In genomic region chr2L:1986343-1987280, dm6 we compare ENCODE assay signal across 1 fruit fly cellular context.
TF ChIP-seq lines count a peak whose summit lies in the region.

No protein-coding gene starts in this region.

TF ChIP-seq in whole organism, embryonic, 481 proteins besides CTCF, POLR2A, EP300 and RAD21 (continued from another document and continues in another):
- TF ChIP-seq CG16863 (GFP tag; optimal IDR thresholded peaks at IDR 0.05; lab: Kevin White, UChicago) (peak; percentile 16), CG3847 (GFP tag; IDR thresholded peaks at IDR 0.05; lab: Robert Waterston, UW) (peak; percentile 64), CG5245 (GFP tag; optimal IDR thresholded peaks at IDR 0.05; lab: Kevin White, UChicago) (peak; percentile 36), vfl (GFP tag; optimal IDR thresholded peaks at IDR 0.05; lab: Kevin White, UChicago) (peak; percentile 7), H2.0 (GFP tag; IDR thresholded peaks at IDR 0.05; lab: Robert Waterston, UW) (peak; percentile 58), tna (GFP tag; IDR thresholded peaks at IDR 0.05; lab: Robert Waterston, UW; ENCODE audit: partially characterized antibody) (no peak), HLH3B (GFP tag; IDR thresholded peaks at IDR 0.05; lab: Robert Waterston, UW) (peak; percentile 58; the same call in 1 of the 2 replicates), ci (GFP tag; IDR thresholded peaks at IDR 0.05; lab: Robert Waterston, UW) (0 out of 3 replicates have a peak, but pooled peaks have one; percentile 38), gem (tag; optimal IDR thresholded peaks at IDR 0.05; lab: Kevin White, UChicago) (peak; percentile 59), Xrp1 (GFP tag; IDR thresholded peaks at IDR 0.05; lab: Robert Waterston, UW) (peak; percentile 49; the same call in 1 of the 2 replicates), her (GFP tag; optimal IDR thresholded peaks at IDR 0.05; lab: Kevin White, UChicago) (peak; percentile 58), CG10209 (GFP tag; optimal IDR thresholded peaks at IDR 0.05; lab: Kevin White, UChicago) (peak; percentile 38), CG9727 (GFP tag; optimal IDR thresholded peaks at IDR 0.05; lab: Kevin White, UChicago) (peak; percentile 47), Tbp (GFP tag; optimal IDR thresholded peaks at IDR 0.05; lab: Kevin White, UChicago) (no peak), sima (GFP tag; optimal IDR thresholded peaks at IDR 0.05; lab: Kevin White, UChicago) (no peak), Dbx (GFP tag; IDR thresholded peaks at IDR 0.05; lab: Robert Waterston, UW) (peak; percentile 65; the same call in 2 of the 3 replicates), ash1 (GFP tag; optimal IDR thresholded peaks at IDR 0.05; lab: Kevin White, UChicago) (no peak), org-1 (GFP tag; optimal IDR thresholded peaks at IDR 0.05; lab: Kevin White, UChicago) (no peak), cg (GFP tag; optimal IDR thresholded peaks at IDR 0.05; lab: Kevin White, UChicago) (no peak), aop (GFP tag; IDR thresholded peaks at IDR 0.05; lab: Robert Waterston, UW) (no peak), CG2120 (GFP tag; optimal IDR thresholded peaks at IDR 0.05; lab: Kevin White, UChicago) (peak; percentile 79), br (optimal IDR thresholded peaks at IDR 0.05; lab: Kevin White, UChicago) (no peak), Mrtf (GFP tag; IDR thresholded peaks at IDR 0.05; lab: Robert Waterston, UW) (no peak), hkb (optimal IDR thresholded peaks at IDR 0.05; lab: Kevin White, UChicago) (no peak), hkb (GFP tag; IDR thresholded peaks at IDR 0.05; lab: Robert Waterston, UW) (peak; percentile 70), Bdp1 (GFP tag; optimal IDR thresholded peaks at IDR 0.05; lab: Kevin White, UChicago) (peak; percentile 4), CG14860 (GFP tag; IDR thresholded peaks at IDR 0.05; lab: Robert Waterston, UW; ENCODE audit: partially characterized antibody) (no peak), CG17385 (GFP tag; optimal IDR thresholded peaks at IDR 0.05; lab: Kevin White, UChicago) (peak; percentile 44), lov (optimal IDR thresholded peaks at IDR 0.05; lab: Kevin White, UChicago) (no peak), lov (GFP tag; IDR thresholded peaks at IDR 0.05; lab: Robert Waterston, UW) (no peak), CG11504 (tag; optimal IDR thresholded peaks at IDR 0.05; lab: Kevin White, UChicago) (peak; percentile 72), pho (GFP tag; optimal IDR thresholded peaks at IDR 0.05; lab: Kevin White, UChicago) (peak; percentile 48), gce (GFP tag; IDR thresholded peaks at IDR 0.05; lab: Robert Waterston, UW) (no peak; the same call in 2 of the 3 replicates), seq (GFP tag; IDR thresholded peaks at IDR 0.05; lab: Robert Waterston, UW) (0 out of 2 replicates have a peak, but pooled peaks have one; percentile 30), slou (GFP tag; optimal IDR thresholded peaks at IDR 0.05; lab: Kevin White, UChicago) (no peak), hb (GFP tag; IDR thresholded peaks at IDR 0.05; lab: Robert Waterston, UW; ENCODE audit: partially characterized antibody) (no peak), CG13624 (GFP tag; optimal IDR thresholded peaks at IDR 0.05; lab: Kevin White, UChicago) (peak; percentile 45), HLH4C (GFP tag; IDR thresholded peaks at IDR 0.05; lab: Robert Waterston, UW; ENCODE audit: partially characterized antibody) (no peak), Oli (tag; optimal IDR thresholded peaks at IDR 0.05; lab: Kevin White, UChicago) (peak; percentile 64), CG10979 (tag; optimal IDR thresholded peaks at IDR 0.05; lab: Kevin White, UChicago) (no peak), oc (tag; optimal IDR thresholded peaks at IDR 0.05; lab: Kevin White, UChicago) (no peak), CG14050 (GFP tag; IDR thresholded peaks at IDR 0.05; lab: Robert Waterston, UW) (peak; percentile 52), Ets97D (GFP tag; optimal IDR thresholded peaks at IDR 0.05; lab: Kevin White, UChicago) (peak; percentile 11), crp (GFP tag; optimal IDR thresholded peaks at IDR 0.05; lab: Kevin White, UChicago) (no peak), CG34376 (GFP tag; optimal IDR thresholded peaks at IDR 0.05; lab: Kevin White, UChicago) (peak; percentile 99), grau (tag; optimal IDR thresholded peaks at IDR 0.05; lab: Kevin White, UChicago) (peak; percentile 62), CG11723 (GFP tag; optimal IDR thresholded peaks at IDR 0.05; lab: Kevin White, UChicago) (no peak), Antp (GFP tag; optimal IDR thresholded peaks at IDR 0.05; lab: Kevin White, UChicago) (peak; percentile 61), CG7372 (GFP tag; IDR thresholded peaks at IDR 0.05; lab: Robert Waterston, UW) (no peak), Hmx (GFP tag; optimal IDR thresholded peaks at IDR 0.05; lab: Kevin White, UChicago) (peak; percentile 47), nerfin-1 (tag; optimal IDR thresholded peaks at IDR 0.05; lab: Kevin White, UChicago) (no peak), CoRest (tag; optimal IDR thresholded peaks at IDR 0.05; lab: Kevin White, UChicago) (peak; percentile 62), bsh (GFP tag; optimal IDR thresholded peaks at IDR 0.05; lab: Kevin White, UChicago) (peak in 1 of 2 experiments; percentile 19), mld (GFP tag; IDR thresholded peaks at IDR 0.05; lab: Robert Waterston, UW; ENCODE audit: partially characterized antibody) (no peak), rib (GFP tag; IDR thresholded peaks at IDR 0.05; lab: Robert Waterston, UW) (no peak; the same call in 1 of the 2 replicates), mam (GFP tag; optimal IDR thresholded peaks at IDR 0.05; lab: Kevin White, UChicago) (peak; percentile 42), so (GFP tag; IDR thresholded peaks at IDR 0.05; lab: Robert Waterston, UW) (no peak), BEAF-32 (GFP tag; optimal IDR thresholded peaks at IDR 0.05; lab: Kevin White, UChicago) (no peak), ems (GFP tag; optimal IDR thresholded peaks at IDR 0.05; lab: Kevin White, UChicago) (peak; percentile 41), pzg (GFP tag; optimal IDR thresholded peaks at IDR 0.05; lab: Kevin White, UChicago) (peak; percentile 5), tin (GFP tag; optimal IDR thresholded peaks at IDR 0.05; lab: Kevin White, UChicago) (peak; percentile 54), Med (GFP tag; lab: Kevin White, UChicago) (peak; percentile 92), CG17568 (GFP tag; optimal IDR thresholded peaks at IDR 0.05; lab: Kevin White, UChicago) (no peak), CG33557 (GFP tag; optimal IDR thresholded peaks at IDR 0.05; lab: Kevin White, UChicago) (no peak), sens (GFP tag; lab: Kevin White, UChicago) (peak; percentile 54), Hmr (GFP tag; optimal IDR thresholded peaks at IDR 0.05; lab: Kevin White, UChicago) (peak; percentile 73), wek (GFP tag; optimal IDR thresholded peaks at IDR 0.05; lab: Kevin White, UChicago) (no peak), CG31224 (GFP tag; IDR thresholded peaks at IDR 0.05; lab: Robert Waterston, UW) (no peak), CG6683 (GFP tag; optimal IDR thresholded peaks at IDR 0.05; lab: Kevin White, UChicago) (no peak), CG17802 (tag; optimal IDR thresholded peaks at IDR 0.05; lab: Kevin White, UChicago) (no peak), HLHmδ (GFP tag; optimal IDR thresholded peaks at IDR 0.05; lab: Kevin White, UChicago) (no peak), eyg (GFP tag; optimal IDR thresholded peaks at IDR 0.05; lab: Kevin White, UChicago) (no peak), ftz-f1 (GFP tag; optimal IDR thresholded peaks at IDR 0.05; lab: Kevin White, UChicago) (peak; percentile 74), CG3407 (GFP tag; optimal IDR thresholded peaks at IDR 0.05; lab: Kevin White, UChicago) (no peak), CG12071 (GFP tag; optimal IDR thresholded peaks at IDR 0.05; lab: Kevin White, UChicago) (peak; percentile 27), Sry-β (GFP tag; optimal IDR thresholded peaks at IDR 0.05; lab: Kevin White, UChicago) (no peak), Deaf1 (tag; optimal IDR thresholded peaks at IDR 0.05; lab: Kevin White, UChicago) (peak; percentile 25), Mad (GFP tag; optimal IDR thresholded peaks at IDR 0.05; lab: Kevin White, UChicago) (peak; percentile 33), ham (GFP tag; IDR thresholded peaks at IDR 0.05; lab: Robert Waterston, UW) (no peak), dmrt11E (tag; optimal IDR thresholded peaks at IDR 0.05; lab: Kevin White, UChicago) (no peak), bigmax (GFP tag; optimal IDR thresholded peaks at IDR 0.05; lab: Kevin White, UChicago) (no peak), lbe (GFP tag; optimal IDR thresholded peaks at IDR 0.05; lab: Kevin White, UChicago) (peak; percentile 62), dysf (GFP tag; IDR thresholded peaks at IDR 0.05; lab: Robert Waterston, UW) (peak; percentile 58; the same call in 2 of the 3 replicates), CG11456 (GFP tag; IDR thresholded peaks at IDR 0.05; lab: Robert Waterston, UW) (peak; percentile 75; the same call in 2 of the 3 replicates), Max (GFP tag; optimal IDR thresholded peaks at IDR 0.05; lab: Kevin White, UChicago) (no peak), onecut (GFP tag; IDR thresholded peaks at IDR 0.05; lab: Robert Waterston, UW) (no peak), CG5953 (GFP tag; IDR thresholded peaks at IDR 0.05; lab: Robert Waterston, UW) (no peak), Rx (GFP tag; IDR thresholded peaks at IDR 0.05; lab: Robert Waterston, UW) (no peak; the same call in 1 of the 2 replicates), CG6689 (GFP tag; IDR thresholded peaks at IDR 0.05; lab: Robert Waterston, UW) (0 out of 2 replicates have a peak, but pooled peaks have one; percentile 28), lola (GFP tag; optimal IDR thresholded peaks at IDR 0.05; lab: Kevin White, UChicago) (no peak), inv (GFP tag; IDR thresholded peaks at IDR 0.05; lab: Robert Waterston, UW; ENCODE audit: partially characterized antibody) (no peak), C15 (GFP tag; IDR thresholded peaks at IDR 0.05; lab: Robert Waterston, UW) (no peak), CG12299 (tag; optimal IDR thresholded peaks at IDR 0.05; lab: Kevin White, UChicago) (no peak), pros (GFP tag; optimal IDR thresholded peaks at IDR 0.05; lab: Kevin White, UChicago) (no peak), peb (GFP tag; IDR thresholded peaks at IDR 0.05; lab: Robert Waterston, UW) (no peak; the same call in 1 of the 2 replicates), ato (GFP tag; IDR thresholded peaks at IDR 0.05; lab: Robert Waterston, UW; ENCODE audit: partially characterized antibody) (no peak), B-H1 (GFP tag; IDR thresholded peaks at IDR 0.05; lab: Robert Waterston, UW) (no peak; the same call in 2 of the 3 replicates), Mes4 (GFP tag; optimal IDR thresholded peaks at IDR 0.05; lab: Kevin White, UChicago) (no peak), NC2α (GFP tag; optimal IDR thresholded peaks at IDR 0.05; lab: Kevin White, UChicago) (no peak), CG33213 (GFP tag; optimal IDR thresholded peaks at IDR 0.05; lab: Kevin White, UChicago) (peak; percentile 14), CG9932 (GFP tag; IDR thresholded peaks at IDR 0.05; lab: Robert Waterston, UW) (peak; percentile 75), CG17186 (GFP tag; optimal IDR thresholded peaks at IDR 0.05; lab: Kevin White, UChicago) (no peak), hbn (GFP tag; IDR thresholded peaks at IDR 0.05; lab: Robert Waterston, UW; ENCODE audit: partially characterized antibody) (no peak), gsb-n (tag; optimal IDR thresholded peaks at IDR 0.05; lab: Kevin White, UChicago) (no peak), grn (GFP tag; optimal IDR thresholded peaks at IDR 0.05; lab: Kevin White, UChicago) (peak; percentile 89), pan (optimal IDR thresholded peaks at IDR 0.05; lab: Kevin White, UChicago) (no peak), pan (GFP tag; optimal IDR thresholded peaks at IDR 0.05 in 1 of 2, IDR thresholded peaks at IDR 0.05 in 1 of 2) (peak in 1 of 2 experiments; percentile 65), Oaz (GFP tag; IDR thresholded peaks at IDR 0.05; lab: Robert Waterston, UW) (peak; percentile 14; the same call in 1 of the 2 replicates), Hr3 (GFP tag; optimal IDR thresholded peaks at IDR 0.05; lab: Kevin White, UChicago) (peak; percentile 28), Sox102F (GFP tag; optimal IDR thresholded peaks at IDR 0.05; lab: Kevin White, UChicago) (peak; percentile 55), toy (GFP tag; IDR thresholded peaks at IDR 0.05; lab: Robert Waterston, UW) (no peak), CG16779 (GFP tag; IDR thresholded peaks at IDR 0.05; lab: Robert Waterston, UW) (no peak), prd (optimal IDR thresholded peaks at IDR 0.05; lab: Kevin White, UChicago) (no peak), prd (GFP tag; IDR thresholded peaks at IDR 0.05; lab: Robert Waterston, UW) (peak; percentile 49; the same call in 1 of the 3 replicates), CG8281 (tag; optimal IDR thresholded peaks at IDR 0.05; lab: Kevin White, UChicago) (peak; percentile 9), Hr39 (optimal IDR thresholded peaks at IDR 0.05; lab: Kevin White, UChicago) (no peak), CG4360 (GFP tag; IDR thresholded peaks at IDR 0.05; lab: Robert Waterston, UW) (no peak), Camta (GFP tag; optimal IDR thresholded peaks at IDR 0.05; lab: Kevin White, UChicago) (peak; percentile 2), B-H2 (GFP tag; optimal IDR thresholded peaks at IDR 0.05; lab: Kevin White, UChicago) (peak; percentile 33), Ptx1 (GFP tag; IDR thresholded peaks at IDR 0.05; lab: Robert Waterston, UW) (peak; percentile 59), ac (GFP tag; optimal IDR thresholded peaks at IDR 0.05; lab: Kevin White, UChicago) (no peak), nerfin-2 (GFP tag; IDR thresholded peaks at IDR 0.05; lab: Robert Waterston, UW; ENCODE audit: partially characterized antibody) (no peak), CG12744 (GFP tag; optimal IDR thresholded peaks at IDR 0.05; lab: Kevin White, UChicago) (no peak), cas (GFP tag; IDR thresholded peaks at IDR 0.05; lab: Robert Waterston, UW) (no peak), CG9876 (GFP tag; optimal IDR thresholded peaks at IDR 0.05; lab: Kevin White, UChicago) (peak; percentile 3), CG34422 (GFP tag; IDR thresholded peaks at IDR 0.05; lab: Robert Waterston, UW) (no peak), tap (tag; optimal IDR thresholded peaks at IDR 0.05; lab: Kevin White, UChicago) (no peak), trh (GFP tag; optimal IDR thresholded peaks at IDR 0.05; lab: Kevin White, UChicago) (no peak), CG18011 (GFP tag; optimal IDR thresholded peaks at IDR 0.05; lab: Kevin White, UChicago) (peak; percentile 7), CG7928 (GFP tag; optimal IDR thresholded peaks at IDR 0.05; lab: Kevin White, UChicago) (peak; percentile 30), CG3995 (GFP tag; optimal IDR thresholded peaks at IDR 0.05; lab: Kevin White, UChicago) (no peak), CG1832 (GFP tag; optimal IDR thresholded peaks at IDR 0.05; lab: Kevin White, UChicago) (no peak), Pdp1 (GFP tag; optimal IDR thresholded peaks at IDR 0.05; lab: Kevin White, UChicago) (peak; percentile 25 to 58)
